Worm (Caenorhabditis elegans) whole organism, L1 larva: ENCODE results near the gene C03A3.9.

ENCODE experiments used
- aly-2 ChIP-seq: fragments of 150-350 bp; optimal IDR thresholded peaks from 2 replicates; lab custom pipeline; 2014; ENCODE audit warnings: missing biosample characterization, missing genetic modification characterization
- ama-1 ChIP-seq: fragments of 150-350 bp; optimal IDR thresholded peaks from 2 replicates; lab custom pipeline; 2014
- lin-13 ChIP-seq: fragments of 150-350 bp; optimal IDR thresholded peaks from 2 replicates; lab custom pipeline; 2014; ENCODE audit warnings: missing biosample characterization, missing genetic modification reagents, missing genetic modification characterization
- nhr-12 ChIP-seq: sonication (generic microtip); optimal IDR thresholded peaks from 2 replicates; lab custom pipeline; 2017; ENCODE audit warnings: missing biosample characterization, missing genetic modification characterization
- pag-3 ChIP-seq: sonication (generic microtip); optimal IDR thresholded peaks from 2 replicates; lab custom pipeline; 2017; ENCODE audit warnings: missing genetic modification characterization, mild to moderate bottlenecking, missing compliant biosample characterization, antibody characterized with exemption, borderline replicate concordance; ENCODE audit not compliant: insufficient read depth
- pqm-1 ChIP-seq: sonication (generic microtip); optimal IDR thresholded peaks from 3 replicates; lab custom pipeline; 2017; ENCODE audit warnings: missing biosample characterization, missing genetic modification characterization

ce11 chrX:11266711-11267110 lies at the start of gene C03A3.9:
- TF ChIP-seq nhr-12 (tag; lab: Kevin White, UChicago) = no peak
- no peak for TF ChIP-seq lin-13 (GFP tag; lab: Kevin White, UChicago)
- TF ChIP-seq pqm-1 (tag; lab: Kevin White, UChicago) = no peak
- TF ChIP-seq pag-3 (tag; lab: Kevin White, UChicago) = no peak
- TF ChIP-seq ama-1 = no peak
- TF ChIP-seq aly-2 = no peak
